Fruit fly (Drosophila melanogaster) S2 (cell line): Measurements from ENCODE around the gene CG18094.

ENCODE experiments used
- CG8478 ChIP-seq: fragments of >200 bp; optimal IDR thresholded peaks from 2 replicates; lab custom pipeline; 2018
- CTCF ChIP-seq, 2 experiments: fragments of >200 bp; optimal IDR thresholded peaks; 2 replicates each; lab custom pipeline; 2018

- no peak for TF ChIP-seq CTCF (optimal IDR thresholded peaks at IDR 0.05; lab: Kevin White, UChicago)
- no peak for TF ChIP-seq CG8478
These were observed 30.7 kb upstream of the CG18094 start for dm6 chr2L:19459404-19459803.
